Worm (Caenorhabditis elegans) whole organism, young adult: ENCODE data around the gene T03F6.6.

Source experiments
- C17E4.6 ChIP-seq: fragments of 200-800 bp; sonication (Bioruptor generic); IDR thresholded peaks from 2 replicates; pipeline ENCODE4 v1.3.6; 2022; ENCODE audit warnings: missing genetic modification reagents, missing genetic modification characterization, missing compliant biosample characterization
- F39B2.1 ChIP-seq: fragments of 200-800 bp; sonication (Bioruptor generic); IDR thresholded peaks from 2 replicates; pipeline ENCODE4 v1.3.6; 2022; ENCODE audit warnings: missing genetic modification reagents, missing genetic modification characterization, missing compliant biosample characterization
- F57A8.1 ChIP-seq: fragments of 200-800 bp; sonication (Bioruptor generic); optimal IDR thresholded peaks from 2 replicates; lab custom pipeline; 2018; ENCODE audit warnings: mild to moderate bottlenecking, missing genetic modification characterization, moderate library complexity, missing compliant biosample characterization
- K11D2.4 ChIP-seq: fragments of 200-800 bp; sonication (Bioruptor generic); IDR thresholded peaks from 2 replicates; pipeline ENCODE4 v1.3.6; 2022; ENCODE audit warnings: missing genetic modification reagents, missing genetic modification characterization, missing compliant biosample characterization
- Y79H2A.3 ChIP-seq: fragments of 200-800 bp; sonication (Bioruptor generic); conservative IDR thresholded peaks from 2 replicates; pipeline ENCODE4 v1.3.6; 2022; ENCODE audit warnings: missing genetic modification reagents, missing genetic modification characterization, missing compliant biosample characterization
- Y95B8A.8 ChIP-seq: fragments of 200-800 bp; sonication (Bioruptor generic); IDR thresholded peaks from 2 replicates; pipeline ENCODE4 v1.3.6; 2022; ENCODE audit warnings: missing genetic modification reagents, missing genetic modification characterization, missing compliant biosample characterization
- ZK185.1 ChIP-seq: sonication (generic microtip); optimal IDR thresholded peaks from 2 replicates; lab custom pipeline; 2016; ENCODE audit warnings: mild to moderate bottlenecking, missing genetic modification characterization, missing compliant biosample characterization; ENCODE audit not compliant: poor library complexity, severe bottlenecking
- aptf-3 ChIP-seq: fragments of 200-800 bp; sonication (Bioruptor generic); IDR thresholded peaks from 2 replicates; pipeline ENCODE4 v1.3.6; 2022; ENCODE audit warnings: missing genetic modification characterization, missing compliant biosample characterization
- attf-5 ChIP-seq: fragments of 200-800 bp; sonication (Bioruptor generic); optimal IDR thresholded peaks from 2 replicates; lab custom pipeline; 2018; ENCODE audit warnings: mild to moderate bottlenecking, missing genetic modification characterization, missing compliant biosample characterization
- bed-1 ChIP-seq: fragments of 200-800 bp; sonication (Bioruptor generic); IDR thresholded peaks from 2 replicates; pipeline ENCODE4 v1.3.6; 2022; ENCODE audit warnings: missing genetic modification reagents, missing genetic modification characterization, missing compliant biosample characterization
- cebp-1 ChIP-seq, 2 experiments: fragments of 200-800 bp in 1 of 2; sonication (Bioruptor generic) in 1 of 2; sonication (generic microtip) in 1 of 2; IDR thresholded peaks in 1 of 2; optimal IDR thresholded peaks in 1 of 2; 2 replicates each; pipeline versions ENCODE4 v1.3.6 to Lab custom; 2017 to 2022; ENCODE audit warnings: missing compliant biosample characterization in 2 of 2, missing genetic modification characterization in 2 of 2, mild to moderate bottlenecking in 1 of 2, missing genetic modification reagents in 1 of 2, moderate library complexity in 1 of 2
- ceh-100 ChIP-seq: fragments of 200-800 bp; sonication (Bioruptor generic); IDR thresholded peaks from 2 replicates; pipeline ENCODE4 v1.3.6; 2022; ENCODE audit warnings: missing genetic modification reagents, missing genetic modification characterization, missing compliant biosample characterization
- ceh-27 ChIP-seq: fragments of 200-800 bp; sonication (Bioruptor generic); optimal IDR thresholded peaks from 2 replicates; lab custom pipeline; 2018; ENCODE audit warnings: mild to moderate bottlenecking, missing genetic modification characterization, moderate library complexity, missing compliant biosample characterization
- ceh-79 ChIP-seq: sonication (generic microtip); optimal IDR thresholded peaks from 2 replicates; lab custom pipeline; 2017; ENCODE audit warnings: mild to moderate bottlenecking, missing genetic modification characterization, missing compliant biosample characterization
- chd-7 ChIP-seq: sonication (generic microtip); optimal IDR thresholded peaks from 2 replicates; lab custom pipeline; 2016; ENCODE audit warnings: mild to moderate bottlenecking, missing genetic modification characterization, moderate library complexity, missing compliant biosample characterization
- dpl-1 ChIP-seq: fragments of 150-350 bp; optimal IDR thresholded peaks from 2 replicates; lab custom pipeline; 2014; ENCODE audit warnings: missing biosample characterization, missing genetic modification reagents, missing genetic modification characterization
- egl-18 ChIP-seq: fragments of 200-800 bp; sonication (Bioruptor generic); IDR thresholded peaks from 2 replicates; pipeline ENCODE4 v1.3.6; 2022; ENCODE audit warnings: missing genetic modification reagents, missing genetic modification characterization, missing compliant biosample characterization
- ekl-4 ChIP-seq: fragments of 200-800 bp; sonication (Bioruptor generic); IDR thresholded peaks from 2 replicates; pipeline ENCODE4 v1.3.6; 2022; ENCODE audit warnings: missing genetic modification reagents, missing genetic modification characterization, missing compliant biosample characterization
- fkh-3 ChIP-seq: sonication (generic microtip); optimal IDR thresholded peaks from 2 replicates; lab custom pipeline; 2016; ENCODE audit warnings: mild to moderate bottlenecking, missing genetic modification characterization, missing compliant biosample characterization
- gei-17 ChIP-seq: fragments of 200-800 bp; sonication (Bioruptor generic); optimal IDR thresholded peaks from 2 replicates; lab custom pipeline; 2018; ENCODE audit warnings: mild to moderate bottlenecking, missing genetic modification characterization, missing compliant biosample characterization
- hlh-26 ChIP-seq: fragments of 200-800 bp; sonication (Bioruptor generic); conservative IDR thresholded peaks from 2 replicates; pipeline ENCODE4 v1.3.6; 2022; ENCODE audit warnings: missing genetic modification reagents, missing genetic modification characterization, missing compliant biosample characterization
- hmg-20 ChIP-seq: fragments of 200-800 bp; sonication (Bioruptor generic); IDR thresholded peaks from 2 replicates; pipeline ENCODE4 v1.3.6; 2022; ENCODE audit warnings: missing genetic modification reagents, missing genetic modification characterization, missing compliant biosample characterization
- lag-1 ChIP-seq: fragments of 200-800 bp; sonication (Bioruptor generic); IDR thresholded peaks from 2 replicates; pipeline ENCODE4 v1.3.6; 2022; ENCODE audit warnings: missing genetic modification reagents, missing genetic modification characterization, missing compliant biosample characterization
- lin-54 ChIP-seq: fragments of 200-800 bp; sonication (Bioruptor generic); optimal IDR thresholded peaks from 2 replicates; lab custom pipeline; 2018; ENCODE audit warnings: mild to moderate bottlenecking, missing genetic modification characterization, missing compliant biosample characterization
- lsy-27 ChIP-seq: sonication (generic microtip); optimal IDR thresholded peaks from 2 replicates; lab custom pipeline; 2017; ENCODE audit warnings: missing genetic modification characterization, mild to moderate bottlenecking, missing compliant biosample characterization, antibody characterized with exemption, missing genotype, borderline replicate concordance; ENCODE audit not compliant: insufficient read depth
- madf-8 ChIP-seq: fragments of 200-800 bp; sonication (Bioruptor generic); conservative IDR thresholded peaks from 2 replicates; pipeline ENCODE4 v1.3.6; 2022; ENCODE audit warnings: missing genetic modification reagents, missing genetic modification characterization, missing compliant biosample characterization
- nfya-1 ChIP-seq: sonication (generic microtip); optimal IDR thresholded peaks from 2 replicates; lab custom pipeline; 2017; ENCODE audit warnings: antibody characterized with exemption, missing compliant biosample characterization, missing genetic modification characterization, borderline replicate concordance; ENCODE audit not compliant: insufficient read depth
- nhr-179 ChIP-seq: sonication (generic microtip); optimal IDR thresholded peaks from 2 replicates; lab custom pipeline; 2016; ENCODE audit warnings: mild to moderate bottlenecking, missing genetic modification characterization, missing compliant biosample characterization
- nhr-80 ChIP-seq: sonication (generic microtip); optimal IDR thresholded peaks from 2 replicates; lab custom pipeline; 2016; ENCODE audit warnings: missing genetic modification characterization, missing compliant biosample characterization
- repo-1 ChIP-seq: sonication (generic microtip); optimal IDR thresholded peaks from 2 replicates; lab custom pipeline; 2017; ENCODE audit warnings: mild to moderate bottlenecking, missing genetic modification characterization, missing compliant biosample characterization
- sptf-2 ChIP-seq: fragments of 200-800 bp; sonication (Bioruptor generic); optimal IDR thresholded peaks from 2 replicates; lab custom pipeline; 2018; ENCODE audit warnings: mild to moderate bottlenecking, missing genetic modification characterization, missing compliant biosample characterization
- unc-62 ChIP-seq: fragments of 150-350 bp; optimal IDR thresholded peaks from 2 replicates; lab custom pipeline; 2014; ENCODE audit warnings: missing biosample characterization, missing genetic modification reagents, missing genetic modification characterization
- xnd-1 ChIP-seq: sonication (generic microtip); optimal IDR thresholded peaks from 2 replicates; lab custom pipeline; 2016; ENCODE audit warnings: missing genotype, missing genetic modification reagents, missing genetic modification characterization, missing compliant biosample characterization
- zim-3 ChIP-seq: sonication (generic microtip); optimal IDR thresholded peaks from 2 replicates; lab custom pipeline; 2017; ENCODE audit warnings: mild to moderate bottlenecking, missing genetic modification characterization, moderate library complexity, missing compliant biosample characterization
- ztf-3 ChIP-seq: fragments of 200-800 bp; sonication (Bioruptor generic); optimal IDR thresholded peaks from 2 replicates; lab custom pipeline; 2018; ENCODE audit warnings: mild to moderate bottlenecking, missing genetic modification characterization, missing compliant biosample characterization

Gene T03F6.6

DNA sequence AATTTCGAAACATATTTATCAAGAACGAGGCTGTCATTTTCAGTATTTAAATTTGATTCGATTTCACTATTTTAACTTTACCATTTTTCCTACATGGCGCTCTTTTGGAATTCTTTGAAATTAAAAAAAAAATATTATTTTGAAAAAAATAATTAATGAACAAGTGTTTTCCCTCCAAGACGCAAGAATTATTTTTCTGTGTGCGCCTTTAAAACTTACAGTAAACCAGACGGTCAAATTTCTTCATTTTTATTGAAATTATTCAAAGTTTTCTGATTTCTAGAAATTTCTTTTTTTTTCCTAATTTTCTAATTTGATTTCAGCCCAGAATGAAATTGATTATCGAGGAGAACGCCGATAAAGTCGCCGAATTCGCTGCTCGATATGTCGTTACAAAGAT is 9.0 kb upstream of the T03F6.6 start, which contains the start of gene T03F6.3 (continued):
- TF ChIP-seq madf-8 (GFP tag; lab: Robert Waterston, UW) (0 out of 2 replicates have a peak, but pooled peaks have one; percentile 18), aptf-3 (GFP tag; lab: Robert Waterston, UW) (no peak), xnd-1 (tag; lab: Kevin White, UChicago) (peak; percentile 26), chd-7 (no peak), bed-1 (GFP tag; lab: Robert Waterston, UW) (no peak), gei-17 (no peak), hlh-26 (GFP tag; lab: Robert Waterston, UW) (no peak), K11D2.4 (GFP tag; lab: Robert Waterston, UW) (no peak), C17E4.6 (GFP tag; lab: Robert Waterston, UW) (no peak), lin-54 (no peak)

DNA sequence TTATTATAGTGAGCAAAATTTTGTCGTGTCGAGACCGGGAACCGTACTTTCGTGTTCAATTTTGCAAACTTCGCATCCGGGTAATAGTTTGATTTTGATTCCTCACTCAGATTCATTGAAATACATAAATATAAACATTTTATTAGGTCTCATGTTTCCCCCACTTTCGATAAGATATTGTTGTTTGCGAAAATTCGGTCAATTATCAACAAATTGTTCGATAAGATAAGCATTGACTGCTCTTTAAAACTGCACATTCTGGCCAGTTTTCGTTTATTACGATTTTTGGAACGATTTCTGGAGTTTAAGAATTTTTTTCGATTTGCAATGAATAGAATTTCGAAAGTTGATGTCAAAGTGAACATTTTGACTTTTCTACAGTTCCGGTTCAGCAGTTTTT is 8.5 kb upstream of the T03F6.6 start:
- no peak for TF ChIP-seq nfya-1 (tag; lab: Kevin White, UChicago)
- TF ChIP-seq nhr-80 (tag; lab: Kevin White, UChicago), result peak; percentile 43

DNA sequence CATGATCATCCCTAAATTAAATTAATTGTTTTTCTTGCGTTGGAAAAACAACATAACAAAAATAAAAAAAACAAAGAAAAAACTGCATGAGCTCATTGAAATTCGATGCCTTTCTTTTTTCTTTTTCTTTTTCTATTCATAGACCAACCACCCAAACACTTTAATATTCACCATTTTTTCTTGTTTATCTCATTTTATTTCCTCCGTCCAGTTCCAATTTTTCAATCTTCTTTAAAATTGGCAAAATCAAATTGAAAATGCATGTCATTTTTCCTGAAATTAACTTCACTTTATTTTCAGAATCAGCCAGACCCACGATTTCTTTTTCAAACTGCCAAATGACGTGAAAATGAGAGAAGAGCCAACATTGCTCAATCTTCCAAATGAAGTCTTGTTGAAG is 5.8 kb upstream of the T03F6.6 start, which contains the start of gene T03F6.4:
TSS of gene T03F6.4 (plus strand) at position 301 of the 400 bp plus-strand sequence.
- TF ChIP-seq attf-5, result no peak
- TF ChIP-seq Y79H2A.3, result no peak
- no peak for TF ChIP-seq K11D2.4 (GFP tag; lab: Robert Waterston, UW)
- TF ChIP-seq madf-8 (GFP tag; lab: Robert Waterston, UW), result no peak
- TF ChIP-seq fkh-3 (tag; lab: Kevin White, UChicago), result no peak
- TF ChIP-seq lsy-27 (tag; lab: Kevin White, UChicago), result no peak
- no peak for TF ChIP-seq zim-3
- TF ChIP-seq ekl-4 (GFP tag; lab: Robert Waterston, UW), result no peak
- TF ChIP-seq Y95B8A.8 (GFP tag; lab: Robert Waterston, UW), result no peak
- TF ChIP-seq ceh-79 (tag; lab: Kevin White, UChicago), result no peak
- no peak for TF ChIP-seq hmg-20 (GFP tag; lab: Robert Waterston, UW)
- TF ChIP-seq nhr-179, result no peak
- TF ChIP-seq F39B2.1 (GFP tag; lab: Robert Waterston, UW), result no peak
- no peak for TF ChIP-seq ZK185.1 (tag; lab: Kevin White, UChicago)
- no peak for TF ChIP-seq nhr-80 (tag; lab: Kevin White, UChicago)
- TF ChIP-seq sptf-2 (GFP tag; lab: Kevin White, UChicago), result no peak
- TF ChIP-seq ceh-27 (GFP tag; lab: Kevin White, UChicago), result no peak
- TF ChIP-seq ceh-100, result no peak

DNA sequence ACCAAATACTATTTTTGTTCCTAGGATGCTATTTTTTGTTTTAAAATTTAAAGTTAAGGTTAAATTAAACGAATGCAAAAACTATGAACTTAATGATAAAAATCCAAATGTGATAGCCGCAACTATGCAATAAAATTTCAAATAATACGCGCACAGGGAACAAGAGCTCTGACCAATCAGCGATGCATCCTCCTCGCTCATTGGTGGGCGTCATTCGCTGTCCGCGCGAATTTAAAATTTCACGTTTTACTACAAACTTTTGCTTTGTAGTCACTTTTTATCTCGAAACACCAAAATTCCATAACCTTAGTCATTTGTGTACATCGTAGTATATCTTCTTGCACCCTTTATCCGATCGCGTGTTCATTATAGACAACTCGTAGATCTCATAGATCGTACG is 3.1 kb upstream of the T03F6.6 start:
- TF ChIP-seq repo-1 (tag; lab: Kevin White, UChicago) (no peak), F57A8.1 (no peak), lag-1 (GFP tag; lab: Robert Waterston, UW) (no peak), cebp-1 (GFP tag; IDR thresholded peaks at IDR 0.05; lab: Robert Waterston, UW) (no peak), cebp-1 (tag; optimal IDR thresholded peaks at IDR 0.05; lab: Kevin White, UChicago) (no peak)

DNA sequence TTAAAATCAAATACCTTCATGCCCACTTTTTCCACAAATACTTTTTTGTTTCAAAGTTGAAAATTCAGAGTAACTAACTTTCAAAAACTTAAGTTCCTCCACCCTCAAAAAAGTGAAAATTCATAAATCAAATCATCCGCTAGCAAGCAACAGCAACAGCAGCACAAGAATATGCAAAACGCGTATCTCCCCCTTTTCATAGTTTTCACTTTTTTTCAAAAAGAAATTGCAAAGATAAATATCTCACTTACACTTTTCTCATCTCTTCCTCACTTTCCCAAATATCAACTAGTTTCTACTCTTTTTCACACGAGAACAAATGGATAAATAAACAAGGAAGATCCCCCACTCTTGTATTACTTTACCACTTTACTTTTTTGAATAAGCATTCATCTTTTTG is 1.6 kb upstream of the T03F6.6 start:
- TF ChIP-seq ZK185.1 (tag; lab: Kevin White, UChicago), result no peak
- TF ChIP-seq egl-18, result no peak
- TF ChIP-seq chd-7, result no peak
- TF ChIP-seq unc-62 (GFP tag; lab: Kevin White, UChicago), result no peak
- TF ChIP-seq ztf-3 (GFP tag; lab: Kevin White, UChicago), result no peak
- TF ChIP-seq ceh-79 (tag; lab: Kevin White, UChicago), result no peak
- TF ChIP-seq dpl-1 (GFP tag; lab: Kevin White, UChicago), result no peak
